Worm (Caenorhabditis elegans) whole organism, mixed stage, embryonic: ENCODE results near the gene F16B4.2.

Experiments used
- M03D4.4 ChIP-seq: sonication (generic microtip); optimal IDR thresholded peaks from 2 replicates; lab custom pipeline; 2017; ENCODE audit warnings: mild to moderate bottlenecking, missing genetic modification characterization, missing compliant biosample characterization
- ceh-43 ChIP-seq: fragments of 200-800 bp; sonication (Bioruptor generic); optimal IDR thresholded peaks from 2 replicates; lab custom pipeline; 2018; ENCODE audit warnings: mild to moderate bottlenecking, missing genetic modification characterization, moderate library complexity, missing compliant biosample characterization
- ceh-83 ChIP-seq: fragments of 200-800 bp; sonication (Bioruptor generic); optimal IDR thresholded peaks from 2 replicates; lab custom pipeline; 2018; ENCODE audit warnings: mild to moderate bottlenecking, missing genetic modification characterization, missing compliant biosample characterization
- ces-1 ChIP-seq: fragments of 150-350 bp; optimal IDR thresholded peaks from 2 replicates; lab custom pipeline; 2014; ENCODE audit warnings: missing biosample characterization, missing genetic modification reagents, missing genetic modification characterization
- cnd-1 ChIP-seq: fragments of 200-800 bp; sonication (Bioruptor generic); optimal IDR thresholded peaks from 2 replicates; lab custom pipeline; 2018; ENCODE audit warnings: mild to moderate bottlenecking, missing genetic modification characterization, missing compliant biosample characterization
- drap-1 ChIP-seq: fragments of 200-800 bp; sonication (Bioruptor generic); optimal IDR thresholded peaks from 3 replicates; lab custom pipeline; 2018; ENCODE audit warnings: mild to moderate bottlenecking, missing genetic modification characterization, missing compliant biosample characterization
- elt-1 ChIP-seq: sonication (generic microtip); optimal IDR thresholded peaks from 2 replicates; lab custom pipeline; 2017; ENCODE audit warnings: missing genetic modification characterization, mild to moderate bottlenecking, missing compliant biosample characterization, antibody characterized with exemption, moderate library complexity, borderline replicate concordance; ENCODE audit not compliant: insufficient read depth
- elt-3 ChIP-seq: fragments of 150-350 bp; optimal IDR thresholded peaks from 2 replicates; lab custom pipeline; 2014; ENCODE audit warnings: missing biosample characterization, missing genetic modification characterization
- hlh-1 ChIP-seq: fragments of 150-350 bp; optimal IDR thresholded peaks from 2 replicates; lab custom pipeline; 2014; ENCODE audit warnings: missing biosample characterization, missing genetic modification reagents, missing genetic modification characterization
- lin-32 ChIP-seq: fragments of 200-800 bp; sonication (Bioruptor generic); optimal IDR thresholded peaks from 2 replicates; lab custom pipeline; 2018; ENCODE audit warnings: mild to moderate bottlenecking, missing genetic modification characterization, missing compliant biosample characterization
- mab-5 ChIP-seq: fragments of 150-350 bp; optimal IDR thresholded peaks from 2 replicates; lab custom pipeline; 2014; ENCODE audit warnings: missing biosample characterization, missing genetic modification characterization
- nhr-12 ChIP-seq: fragments of 150-350 bp; optimal IDR thresholded peaks from 2 replicates; lab custom pipeline; 2014; ENCODE audit warnings: missing biosample characterization, missing genetic modification characterization
- nhr-76 ChIP-seq: sonication (generic microtip); optimal IDR thresholded peaks from 2 replicates; lab custom pipeline; 2017; ENCODE audit warnings: missing biosample characterization, missing genetic modification characterization
- sem-2 ChIP-seq: fragments of 200-800 bp; sonication (Bioruptor generic); optimal IDR thresholded peaks from 2 replicates; lab custom pipeline; 2018; ENCODE audit warnings: mild to moderate bottlenecking, missing genetic modification characterization, missing compliant biosample characterization
- snpc-4 ChIP-seq: fragments of 150-350 bp; optimal IDR thresholded peaks from 2 replicates; lab custom pipeline; 2014; ENCODE audit warnings: missing biosample characterization, missing genetic modification characterization
- sptf-1 ChIP-seq: sonication (generic microtip); optimal IDR thresholded peaks from 2 replicates; lab custom pipeline; 2017; ENCODE audit warnings: mild to moderate bottlenecking, missing genetic modification characterization, moderate library complexity, missing compliant biosample characterization
- tbx-8 ChIP-seq: fragments of 200-800 bp; sonication (Bioruptor generic); optimal IDR thresholded peaks from 2 replicates; lab custom pipeline; 2018; ENCODE audit warnings: mild to moderate bottlenecking, missing genetic modification characterization, moderate library complexity, missing compliant biosample characterization
- unc-39 ChIP-seq: fragments of 150-350 bp; optimal IDR thresholded peaks from 2 replicates; lab custom pipeline; 2014; ENCODE audit warnings: missing biosample characterization, missing genetic modification characterization
- unc-62 ChIP-seq: fragments of 150-350 bp; optimal IDR thresholded peaks from 2 replicates; lab custom pipeline; 2014; ENCODE audit warnings: missing biosample characterization, missing genetic modification reagents, missing genetic modification characterization
- zip-8 ChIP-seq: fragments of 150-350 bp; optimal IDR thresholded peaks from 2 replicates; lab custom pipeline; 2014; ENCODE audit warnings: missing biosample characterization, missing genetic modification characterization

Gene F16B4.2

ce11 chrV:1643886-1644285 is 43.0 kb downstream of the F16B4.2 start, which contains the start of gene alh-2:
alh-2 (plus strand) TSS chrV:1644169.
- no peak for TF ChIP-seq nhr-12
- TF ChIP-seq sptf-1 (tag; lab: Kevin White, UChicago), result no peak
- TF ChIP-seq mab-5 (tag; lab: Kevin White, UChicago), result no peak
- TF ChIP-seq elt-1 (tag; lab: Kevin White, UChicago), result no peak
- no peak for TF ChIP-seq zip-8 (tag; lab: Kevin White, UChicago)
- TF ChIP-seq hlh-1 (tag; lab: Kevin White, UChicago), result no peak

ce11 chrV:1648000-1648399 is 47.2 kb downstream of the F16B4.2 start, which contains the start of gene irld-45:
irld-45 (plus strand) TSS chrV:1648300.
- no peak for TF ChIP-seq elt-1 (tag; lab: Kevin White, UChicago)
- TF ChIP-seq tbx-8 (GFP tag; lab: Kevin White, UChicago), result no peak
- no peak for TF ChIP-seq elt-3
- no peak for TF ChIP-seq sptf-1 (tag; lab: Kevin White, UChicago)
- no peak for TF ChIP-seq nhr-12
- no peak for TF ChIP-seq ceh-43 (GFP tag; lab: Kevin White, UChicago)
- no peak for TF ChIP-seq snpc-4 (tag; lab: Kevin White, UChicago)
- TF ChIP-seq unc-62 (GFP tag; lab: Kevin White, UChicago), result no peak
- TF ChIP-seq cnd-1, result no peak
- no peak for TF ChIP-seq ceh-83 (GFP tag; lab: Kevin White, UChicago)
- TF ChIP-seq unc-39 (tag; lab: Kevin White, UChicago), result no peak
- no peak for TF ChIP-seq ces-1

ce11 chrV:1651045-1651444 is 50.2 kb downstream of the F16B4.2 start, which contains the start of gene irld-44:
irld-44 (plus strand) TSS chrV:1651345.
- TF ChIP-seq drap-1 (GFP tag; lab: Kevin White, UChicago) (no peak), M03D4.4 (no peak), ceh-83 (GFP tag; lab: Kevin White, UChicago) (no peak), ceh-43 (GFP tag; lab: Kevin White, UChicago) (no peak), lin-32 (GFP tag; lab: Kevin White, UChicago) (no peak), sem-2 (GFP tag; lab: Kevin White, UChicago) (no peak), elt-1 (tag; lab: Kevin White, UChicago) (no peak), zip-8 (tag; lab: Kevin White, UChicago) (no peak), nhr-12 (no peak), nhr-76 (tag; lab: Kevin White, UChicago) (no peak), cnd-1 (no peak), ces-1 (no peak)
